Worm (Caenorhabditis elegans) whole organism, L3 larva: ENCODE data around the gene spp-11.
A peak's percentile ranks its signal among the peaks of the same experiment; 100 is the strongest.

Experiments used
- ama-1 ChIP-seq: fragments of 150-350 bp; optimal IDR thresholded peaks from 2 replicates; lab custom pipeline; 2018
- pha-4 ChIP-seq: fragments of 150-350 bp; optimal IDR thresholded peaks from 2 replicates; lab custom pipeline; 2014; ENCODE audit warnings: missing biosample characterization, missing genetic modification reagents, missing genetic modification characterization
- unc-62 ChIP-seq: fragments of 150-350 bp; sonication (generic microtip); optimal IDR thresholded peaks from 4 replicates; lab custom pipeline; 2014; ENCODE audit warnings: missing biosample characterization, missing genetic modification reagents, missing genetic modification characterization

- TF ChIP-seq ama-1 (lab: Kevin White, UChicago), result peak; percentile 24
- TF ChIP-seq unc-62 (GFP tag; lab: Kevin White, UChicago), result no peak
- TF ChIP-seq pha-4 (tag; lab: Kevin White, UChicago), result no peak
Measured at ce11 chrII:6409098-6409497, 1.9 kb upstream of the spp-11 start.
